Fruit fly (Drosophila melanogaster): Measurements from ENCODE around the gene CG34238.

DNA sequence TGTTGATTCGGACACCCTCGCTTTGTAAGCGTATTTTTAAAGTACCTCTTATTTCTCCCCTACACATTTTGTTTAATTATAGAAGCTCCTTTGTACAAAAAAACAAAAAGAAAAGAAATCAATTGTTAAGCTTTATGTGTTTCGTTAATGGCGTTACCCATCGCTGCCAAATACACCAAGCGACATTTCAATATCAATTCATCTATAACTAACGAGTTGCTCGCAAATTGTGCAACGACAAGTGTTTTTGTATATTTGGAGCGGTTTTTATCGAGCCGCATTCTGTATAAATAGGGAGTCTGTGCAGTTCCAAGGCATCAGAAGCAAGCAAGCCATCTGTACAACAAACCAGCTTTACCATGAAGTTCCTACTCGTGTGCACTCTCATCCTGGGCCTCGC is 13.1 kb downstream of the CG34238 start, which contains the start of gene CG18628:
- TF ChIP-seq CG33017 (tag; optimal IDR thresholded peaks at IDR 0.05) = no peak
- no peak for TF ChIP-seq toe (GFP tag; optimal IDR thresholded peaks at IDR 0.05)
- TF ChIP-seq Crg-1 (GFP tag; optimal IDR thresholded peaks at IDR 0.05) = no peak

Measured in whole organism, adult.